Worm (Caenorhabditis elegans): ENCODE results near the gene ZK218.11.

Gene ZK218.11

DNA sequence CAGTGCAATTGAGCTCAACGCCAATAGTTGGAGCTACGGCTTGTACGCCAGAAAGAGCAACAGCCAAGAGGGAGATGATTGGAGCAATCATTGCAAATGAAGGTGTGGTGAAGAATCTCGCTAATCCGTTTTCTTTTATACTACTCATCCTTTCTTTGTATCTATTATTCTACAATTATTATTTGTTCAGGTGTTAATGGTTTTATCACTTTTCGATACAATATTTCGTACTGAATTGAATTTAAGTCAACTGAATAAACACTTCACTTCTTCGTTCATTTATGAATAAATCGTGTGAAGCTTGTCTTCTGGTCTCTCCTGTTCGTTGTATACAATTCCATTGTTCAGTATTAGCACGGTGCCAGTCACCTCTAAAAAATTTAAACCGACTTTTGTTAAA is at the start of gene ZK218.11:
ZK218.11 (minus strand) TSS at position 101 of the 400 bp plus-strand sequence.
- TF ChIP-seq W03F9.2 (tag; optimal IDR thresholded peaks at IDR 0.05) (no peak), him-1 (tag; optimal IDR thresholded peaks at IDR 0.05) (no peak), dao-5 (tag; optimal IDR thresholded peaks at IDR 0.05) (no peak)

DNA sequence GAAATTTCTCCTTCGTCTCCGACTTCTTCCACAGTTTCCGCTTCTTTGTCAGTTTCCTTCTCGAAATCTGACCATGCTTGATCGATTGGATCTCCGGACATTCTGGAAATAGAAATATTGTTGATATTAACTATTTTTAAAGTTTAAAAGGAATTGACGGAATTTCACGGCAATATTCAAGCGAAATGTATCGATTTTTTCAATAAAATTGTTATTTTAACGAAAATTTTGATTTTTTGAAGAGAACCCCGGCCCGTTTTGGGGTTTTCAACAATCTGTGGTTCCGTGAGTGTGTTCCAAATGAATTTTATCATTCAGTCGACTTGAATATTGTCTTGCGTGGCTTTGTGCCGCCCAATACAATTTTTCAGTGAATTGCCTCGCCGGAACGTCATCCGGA is 48.9 kb upstream of the ZK218.11 start, which contains the start of gene F40D4.13:
F40D4.13 (minus strand) TSS at position 101 of the 400 bp plus-strand sequence.
- TF ChIP-seq him-1 (tag; optimal IDR thresholded peaks at IDR 0.05) (no peak), W03F9.2 (tag; optimal IDR thresholded peaks at IDR 0.05) (no peak), dao-5 (tag; optimal IDR thresholded peaks at IDR 0.05) (no peak)

DNA sequence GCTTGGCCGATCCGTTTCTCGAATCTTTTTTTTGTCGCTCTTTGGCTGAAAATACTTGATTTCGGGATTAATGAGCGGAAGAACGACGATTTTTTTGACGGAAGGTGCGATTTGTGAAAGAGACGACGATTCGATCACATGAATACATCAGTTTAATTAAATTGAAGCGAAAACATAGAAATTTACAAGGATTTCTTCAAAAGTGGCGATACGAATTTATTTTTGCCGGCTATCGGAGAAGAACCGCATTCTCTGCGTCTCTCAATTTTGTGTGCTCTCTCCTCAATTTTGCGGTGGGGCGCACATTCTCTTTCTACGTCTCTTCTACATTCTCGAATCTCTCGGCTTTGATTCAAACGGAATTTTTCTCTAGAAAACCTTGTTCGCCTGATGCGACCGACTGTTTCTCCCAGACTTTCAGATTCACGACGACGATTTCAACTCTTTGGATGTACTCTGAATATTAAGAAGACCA is 47.2 kb upstream of the ZK218.11 start, which contains the start of gene F40D4.17:
F40D4.17 (minus strand) TSS at position 51 of the 475 bp plus-strand sequence.
- no peak for TF ChIP-seq him-1 (tag; optimal IDR thresholded peaks at IDR 0.05)
- TF ChIP-seq W03F9.2 (tag; optimal IDR thresholded peaks at IDR 0.05) = no peak
- no peak for TF ChIP-seq dao-5 (tag; optimal IDR thresholded peaks at IDR 0.05)

DNA sequence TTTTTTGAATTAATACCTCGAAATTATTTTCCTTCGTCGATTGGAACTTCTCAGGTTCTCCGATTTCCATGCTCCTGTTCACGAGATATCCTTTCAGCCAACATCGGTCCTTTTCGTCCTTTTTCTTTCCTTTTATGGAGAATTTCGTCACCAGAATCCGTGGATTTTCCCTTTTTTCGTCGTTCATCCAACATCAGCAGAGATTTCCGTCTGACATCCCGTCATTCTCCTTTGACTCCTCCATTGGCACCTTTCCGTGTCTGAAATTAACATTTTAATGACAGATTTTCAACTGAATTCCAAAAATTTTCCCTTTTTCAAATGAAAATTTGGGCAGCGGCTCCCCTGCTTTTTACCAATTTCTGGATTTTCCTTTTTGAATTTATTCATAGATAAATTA is 46.7 kb upstream of the ZK218.11 start:
- TF ChIP-seq dao-5 (tag; optimal IDR thresholded peaks at IDR 0.05) (no peak), him-1 (tag; optimal IDR thresholded peaks at IDR 0.05) (no peak), W03F9.2 (tag; optimal IDR thresholded peaks at IDR 0.05) (no peak)

DNA sequence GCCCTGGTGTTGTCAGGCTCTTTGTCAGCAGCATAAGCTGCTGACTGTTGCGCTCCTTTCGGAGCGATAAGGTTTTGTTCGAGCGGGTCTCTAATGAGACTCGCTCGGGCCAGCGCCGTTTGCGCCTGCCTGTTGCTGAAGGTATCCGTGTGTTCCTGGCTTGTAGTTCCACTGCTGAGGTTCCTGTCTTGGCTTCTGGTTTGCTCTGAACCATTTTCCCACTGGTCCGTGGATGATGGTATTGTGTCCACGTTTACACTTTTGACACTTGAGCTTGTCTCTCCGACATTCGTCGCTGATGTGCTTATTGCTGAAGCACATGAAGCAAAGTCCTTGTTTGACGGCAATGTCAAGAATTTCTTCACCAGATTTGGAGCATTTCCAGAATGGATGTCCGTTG is 43.1 kb upstream of the ZK218.11 start:
- TF ChIP-seq W03F9.2 (tag; optimal IDR thresholded peaks at IDR 0.05) = no peak
- no peak for TF ChIP-seq dao-5 (tag; optimal IDR thresholded peaks at IDR 0.05)
- no peak for TF ChIP-seq him-1 (tag; optimal IDR thresholded peaks at IDR 0.05)

DNA sequence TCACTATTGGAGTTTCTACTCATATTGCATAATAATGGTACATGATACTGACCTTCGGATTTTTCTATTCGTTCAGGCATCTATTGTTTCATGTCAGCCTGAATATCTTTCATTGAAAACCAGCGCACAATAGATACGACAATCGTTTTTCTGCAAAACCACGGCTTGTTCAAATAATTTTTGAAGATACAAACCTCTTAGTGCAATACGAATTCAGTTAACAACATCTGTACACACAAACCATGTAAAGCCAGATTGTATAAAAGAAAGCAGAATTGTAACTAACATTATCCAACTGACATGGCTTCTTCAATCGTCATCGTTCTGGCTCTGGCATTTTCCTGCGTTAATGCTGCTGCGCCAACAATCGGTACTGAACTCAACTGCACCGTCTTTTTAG is 2.7 kb downstream of the ZK218.11 start, which contains the start of gene ZK218.7:
ZK218.7 (plus strand) TSS at position 301 of the 400 bp plus-strand sequence.
- no peak for TF ChIP-seq him-1 (tag; optimal IDR thresholded peaks at IDR 0.05)
- TF ChIP-seq W03F9.2 (tag; optimal IDR thresholded peaks at IDR 0.05) = no peak
- no peak for TF ChIP-seq dao-5 (tag; optimal IDR thresholded peaks at IDR 0.05)

DNA sequence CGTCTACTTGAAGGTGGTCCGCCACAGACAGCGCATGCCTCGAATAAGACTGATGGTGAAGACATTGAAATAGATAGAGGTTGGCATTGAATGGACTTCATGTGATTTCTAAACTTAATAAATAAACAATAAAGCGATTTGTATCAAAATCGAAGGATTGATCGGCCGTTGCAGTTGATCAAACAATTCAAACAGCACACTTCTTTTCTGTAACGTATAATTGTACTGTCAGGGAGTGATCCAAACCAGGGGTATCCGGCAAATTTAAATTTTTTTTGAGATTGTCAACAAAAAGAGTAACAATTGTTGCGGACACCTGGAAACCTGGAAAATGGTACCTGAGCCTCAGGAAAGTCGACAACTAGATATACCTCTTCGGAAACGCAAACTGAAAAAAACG is 3.7 kb downstream of the ZK218.11 start, which contains the start of gene nhr-248:
nhr-248 (minus strand) TSS at position 101 of the 400 bp plus-strand sequence.
- TF ChIP-seq him-1 (tag; optimal IDR thresholded peaks at IDR 0.05) = no peak
- TF ChIP-seq W03F9.2 (tag; optimal IDR thresholded peaks at IDR 0.05) = no peak

DNA sequence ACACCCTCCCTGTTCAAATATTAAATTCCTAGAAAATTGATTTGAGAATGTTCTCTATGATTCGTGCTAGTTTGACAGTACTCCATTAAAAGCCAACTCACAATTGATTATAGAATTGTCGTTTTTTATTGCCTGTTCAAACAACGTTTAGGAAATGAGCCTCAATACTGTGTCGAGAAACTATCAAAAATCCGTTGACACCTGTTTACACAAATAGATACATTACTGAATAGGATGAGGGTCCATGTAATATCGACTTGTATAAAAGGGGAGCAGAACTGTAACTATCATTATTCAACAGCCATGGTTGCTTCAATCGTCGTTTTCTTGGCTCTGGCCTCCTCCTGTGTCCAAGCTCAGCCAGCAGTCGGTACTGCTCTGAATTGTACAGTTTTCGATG is 7.4 kb downstream of the ZK218.11 start, which contains the start of gene ZK218.5:
ZK218.5 (plus strand) TSS at position 301 of the 400 bp plus-strand sequence.
- no peak for TF ChIP-seq him-1 (tag; optimal IDR thresholded peaks at IDR 0.05)
- no peak for TF ChIP-seq dao-5 (tag; optimal IDR thresholded peaks at IDR 0.05)
- no peak for TF ChIP-seq W03F9.2 (tag; optimal IDR thresholded peaks at IDR 0.05)

DNA sequence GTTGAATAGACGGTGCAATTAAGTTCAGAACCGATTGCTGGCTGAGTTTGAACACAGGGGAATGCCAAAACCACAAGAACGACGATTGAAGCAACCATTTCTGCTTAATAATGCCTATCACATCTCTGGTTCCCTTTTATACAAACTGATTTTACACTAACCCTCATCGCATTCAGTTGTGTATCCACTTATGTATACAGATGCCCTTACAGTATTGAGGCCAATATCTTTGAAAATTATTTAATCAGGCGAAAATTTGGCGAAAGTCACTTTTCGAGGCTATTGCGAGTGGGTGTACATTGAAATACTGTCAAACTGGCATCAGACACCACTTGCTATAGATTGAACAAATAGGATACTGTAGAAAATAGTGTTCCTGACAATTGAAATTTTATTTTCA is 9.5 kb downstream of the ZK218.11 start, which contains the start of the genes ZK218.3 and ZK218.4:
ZK218.3 (minus strand) TSS at position 101 of the 400 bp plus-strand sequence.
ZK218.4 (plus strand) TSS at position 186 of the 400 bp plus-strand sequence.
- TF ChIP-seq him-1 (tag; optimal IDR thresholded peaks at IDR 0.05) (no peak), dao-5 (tag; optimal IDR thresholded peaks at IDR 0.05) (no peak), W03F9.2 (tag; optimal IDR thresholded peaks at IDR 0.05) (no peak)

DNA sequence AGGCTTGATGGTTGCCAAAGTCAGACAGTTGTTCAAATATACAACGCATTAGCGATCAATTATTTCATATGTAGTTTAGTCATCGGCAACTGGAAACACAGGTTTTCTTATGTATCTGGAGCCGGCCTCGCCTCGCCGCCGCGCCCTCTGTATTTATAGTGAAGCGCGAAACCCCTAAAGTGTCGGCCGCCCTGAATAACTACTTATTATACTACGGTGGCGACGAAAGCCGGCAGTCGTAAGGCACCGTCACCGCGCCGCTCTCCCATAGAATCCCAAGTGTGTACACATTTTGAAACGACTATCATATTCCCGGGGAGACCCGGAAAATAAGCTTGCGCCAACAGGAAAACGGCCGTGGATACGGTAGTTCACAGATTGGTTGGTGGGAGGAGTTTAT is 13.6 kb downstream of the ZK218.11 start:
- TF ChIP-seq him-1 (tag; optimal IDR thresholded peaks at IDR 0.05) = no peak

DNA sequence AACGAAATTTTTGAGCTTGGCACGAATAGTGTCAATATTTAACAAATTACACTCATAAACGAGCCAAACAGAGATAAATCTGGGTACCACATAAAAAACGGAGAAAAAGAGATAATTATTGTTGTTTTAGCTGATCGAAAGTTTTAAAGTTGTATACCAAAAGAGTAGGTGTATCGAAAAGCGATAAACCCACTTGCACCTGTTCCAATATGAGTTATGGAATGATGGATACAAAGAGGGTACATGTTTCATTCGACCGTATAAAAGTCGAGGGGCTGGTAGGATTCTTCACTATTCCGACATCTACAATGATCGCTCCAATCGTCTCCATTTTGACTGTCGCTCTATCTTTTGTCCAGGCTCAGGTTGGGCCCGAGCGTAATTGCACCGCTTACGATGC is 15.9 kb downstream of the ZK218.11 start, which contains the start of gene ZK218.1:
ZK218.1 (plus strand) TSS at position 301 of the 400 bp plus-strand sequence.
- no peak for TF ChIP-seq dao-5 (tag; optimal IDR thresholded peaks at IDR 0.05)
- no peak for TF ChIP-seq W03F9.2 (tag; optimal IDR thresholded peaks at IDR 0.05)
- no peak for TF ChIP-seq him-1 (tag; optimal IDR thresholded peaks at IDR 0.05)

DNA sequence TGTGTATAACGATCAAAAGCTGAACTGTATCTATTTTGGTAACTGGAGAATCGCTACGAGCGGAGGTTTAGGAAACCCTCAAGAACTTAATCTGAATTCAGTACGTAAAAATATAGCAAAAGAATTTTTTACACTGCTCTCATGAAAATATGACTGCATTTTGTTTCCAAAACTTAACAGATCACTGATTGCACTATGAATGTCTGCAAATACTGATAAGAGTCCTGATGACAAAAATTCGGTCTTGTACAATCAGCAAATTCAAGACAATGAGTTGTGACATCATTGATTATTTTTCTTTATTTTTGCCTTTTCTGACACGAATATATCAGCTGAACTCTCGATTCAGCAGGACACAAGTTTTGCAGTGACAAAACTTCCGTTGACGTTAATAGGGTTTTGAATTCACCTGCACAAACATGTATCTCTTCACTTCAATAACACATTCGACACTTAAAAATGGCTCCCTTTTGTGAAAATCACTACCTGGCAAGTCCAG is 18.2 kb downstream of the ZK218.11 start, which contains the start of gene srh-237:
srh-237 (plus strand) TSS at position 449 of the 499 bp plus-strand sequence.
- TF ChIP-seq him-1 (tag; optimal IDR thresholded peaks at IDR 0.05) (no peak), W03F9.2 (tag; optimal IDR thresholded peaks at IDR 0.05) (no peak), dao-5 (tag; optimal IDR thresholded peaks at IDR 0.05) (no peak)

DNA sequence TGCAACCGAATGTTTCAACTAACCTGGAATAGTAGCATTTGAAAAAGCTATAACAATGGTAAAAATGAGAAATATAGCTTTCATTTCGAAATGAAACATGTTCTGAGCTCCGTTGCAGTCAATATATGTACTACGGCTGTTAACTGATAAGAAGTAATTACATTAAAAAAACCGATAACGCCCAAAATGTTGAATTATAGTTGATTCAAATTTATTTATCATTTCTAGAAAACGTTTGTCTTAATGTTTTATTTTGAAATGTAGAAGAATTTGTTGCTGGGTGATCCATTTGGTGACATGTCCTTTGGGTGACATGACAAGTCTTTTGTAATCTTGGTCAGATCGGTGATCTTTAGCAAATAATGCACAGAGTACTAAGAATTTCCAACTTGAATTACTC is 18.9 kb downstream of the ZK218.11 start, which contains the start of gene T05E12.6:
T05E12.6 (minus strand) TSS at position 101 of the 400 bp plus-strand sequence.
- no peak for TF ChIP-seq W03F9.2 (tag; optimal IDR thresholded peaks at IDR 0.05)
- no peak for TF ChIP-seq him-1 (tag; optimal IDR thresholded peaks at IDR 0.05)
- TF ChIP-seq dao-5 (tag; optimal IDR thresholded peaks at IDR 0.05) = no peak

DNA sequence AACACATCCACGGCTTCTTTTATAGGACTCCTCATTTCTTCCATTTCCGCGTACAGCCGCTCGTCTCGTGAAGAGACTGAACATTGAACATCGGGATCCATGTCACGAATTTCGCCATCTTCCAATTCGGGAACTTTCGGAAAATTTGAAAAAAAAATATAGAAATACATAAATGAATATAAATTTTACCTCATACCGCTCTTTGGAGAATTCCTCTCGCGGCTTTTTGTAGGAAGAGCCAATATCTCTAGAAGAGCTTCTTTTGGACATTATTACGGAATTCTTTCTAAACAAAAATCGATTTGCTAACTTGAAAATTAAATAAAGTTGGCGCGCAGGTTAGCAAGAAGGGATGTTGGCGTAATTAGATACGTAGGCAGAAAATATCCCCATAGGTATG is 25.5 kb downstream of the ZK218.11 start, which contains the start of gene T05E12.9:
T05E12.9 (minus strand) TSS at position 101 of the 400 bp plus-strand sequence.
- TF ChIP-seq dao-5 (tag; optimal IDR thresholded peaks at IDR 0.05) (no peak), W03F9.2 (tag; optimal IDR thresholded peaks at IDR 0.05) (no peak), him-1 (tag; optimal IDR thresholded peaks at IDR 0.05) (no peak)

All from whole organism, L4/young adult.